Fruit fly (Drosophila melanogaster): ENCODE measurements around the gene Nbr.

DNA sequence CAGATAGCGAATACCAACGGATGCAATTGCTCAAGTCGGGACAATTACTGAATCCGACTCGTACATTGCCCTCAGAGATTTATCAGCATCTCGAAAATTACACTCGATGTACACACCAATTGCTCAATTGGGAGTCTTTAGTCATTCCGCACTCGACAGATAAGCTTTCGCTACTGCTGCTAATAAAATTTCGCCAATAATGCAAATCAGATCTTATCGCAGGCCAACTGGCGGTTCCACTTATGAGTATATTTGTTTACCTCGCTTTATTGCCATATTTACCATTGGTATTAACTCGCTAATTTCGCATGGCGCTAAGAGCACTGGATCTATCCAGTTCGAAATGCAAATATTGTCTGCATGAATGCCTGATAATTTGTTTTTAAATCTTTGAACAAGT is 49.3 kb downstream of the Nbr start:
- TF ChIP-seq cyc (GFP tag; optimal IDR thresholded peaks at IDR 0.05) (no peak), vri (GFP tag; optimal IDR thresholded peaks at IDR 0.05) (peak; percentile 69), Ets21C (GFP tag; optimal IDR thresholded peaks at IDR 0.05) (no peak), Hr4 (GFP tag; optimal IDR thresholded peaks at IDR 0.05) (no peak), Sox15 (GFP tag; optimal IDR thresholded peaks at IDR 0.05) (no peak), Met (GFP tag; optimal IDR thresholded peaks at IDR 0.05) (peak; percentile 15), CG11902 (GFP tag; optimal IDR thresholded peaks at IDR 0.05) (no peak), Smox (GFP tag; optimal IDR thresholded peaks at IDR 0.05) (no peak), Hr38 (GFP tag; optimal IDR thresholded peaks at IDR 0.05) (no peak), CG16779 (tag; optimal IDR thresholded peaks at IDR 0.05) (no peak), OdsH (GFP tag; optimal IDR thresholded peaks at IDR 0.05) (no peak), CG6854 (GFP tag; optimal IDR thresholded peaks at IDR 0.05) (no peak)

All from whole organism, prepupa.